Fruit fly (Drosophila melanogaster) Kc167 (cell line): ENCODE data around the gene CG9795.

Source experiments
- Myc ChIP-seq: fragments of >200 bp; optimal IDR thresholded peaks from 2 replicates; lab custom pipeline; 2017; ENCODE audit warnings: missing external identifiers
- Sin3A ChIP-seq: fragments of >200 bp; optimal IDR thresholded peaks from 2 replicates; lab custom pipeline; 2018; ENCODE audit warnings: missing external identifiers
- h ChIP-seq: fragments of >200 bp; optimal IDR thresholded peaks from 3 replicates; lab custom pipeline; 2018; ENCODE audit warnings: missing external identifiers
- insv ChIP-seq: fragments of >200 bp; optimal IDR thresholded peaks from 3 replicates; lab custom pipeline; 2018; ENCODE audit warnings: missing external identifiers
- psq ChIP-seq: fragments of >200 bp; optimal IDR thresholded peaks from 2 replicates; lab custom pipeline; 2017; ENCODE audit warnings: missing external identifiers
- ttk ChIP-seq: sonication (Bioruptor generic); optimal IDR thresholded peaks from 2 replicates; lab custom pipeline; 2017; ENCODE audit warnings: missing external identifiers

CG9795 gene

DNA sequence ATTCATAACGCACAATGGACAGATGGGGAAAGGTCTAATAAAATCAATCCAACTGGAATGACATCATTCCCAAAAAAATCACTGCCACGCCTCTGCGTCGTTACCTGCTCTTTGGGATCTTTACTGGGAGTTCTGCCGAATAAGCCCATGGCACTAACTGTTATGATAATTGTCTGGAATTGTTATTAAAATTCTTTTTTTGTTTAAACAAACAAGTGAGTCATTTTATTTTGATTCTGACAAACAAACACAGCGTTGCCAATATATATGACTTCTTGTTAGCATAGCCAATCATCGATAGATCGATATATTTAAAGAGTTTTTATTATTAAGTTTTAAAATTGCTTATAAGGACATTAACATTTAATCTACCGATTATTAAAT lies 8.8 kb upstream of the CG9795 start, which contains the start of gene Vps24:
Vps24 (minus strand) TSS at position 265 of the 384 bp plus-strand sequence.
- TF ChIP-seq ttk (no peak), psq (lab: Kevin White, UChicago) (no peak), insv (lab: Kevin White, UChicago) (no peak), Sin3A (no peak), h (lab: Kevin White, UChicago) (no peak), Myc (lab: Kevin White, UChicago) (no peak)

- TF ChIP-seq insv (lab: Kevin White, UChicago) (no peak), ttk (no peak), Sin3A (no peak)
These were observed 8.3 kb upstream of the CG9795 start, which contains the start of gene Suv3 for dm6 chr3R:4311067-4311723. Suv3 (plus strand) TSS chr3R:4311555.

- no peak for TF ChIP-seq Myc (lab: Kevin White, UChicago)
These were observed 894 bp upstream of the CG9795 start for dm6 chr3R:4318589-4318988.

dm6 chr3R:4318999-4319398 lies 484 bp upstream of the CG9795 start, which contains the start of gene Syt14:
Syt14 (minus strand) TSS chr3R:4319069.
- TF ChIP-seq h (lab: Kevin White, UChicago): no peak
- TF ChIP-seq psq (lab: Kevin White, UChicago): no peak
- no peak for TF ChIP-seq insv (lab: Kevin White, UChicago)
- TF ChIP-seq ttk: no peak
- TF ChIP-seq Sin3A: no peak
- TF ChIP-seq Myc (lab: Kevin White, UChicago): no peak

DNA sequence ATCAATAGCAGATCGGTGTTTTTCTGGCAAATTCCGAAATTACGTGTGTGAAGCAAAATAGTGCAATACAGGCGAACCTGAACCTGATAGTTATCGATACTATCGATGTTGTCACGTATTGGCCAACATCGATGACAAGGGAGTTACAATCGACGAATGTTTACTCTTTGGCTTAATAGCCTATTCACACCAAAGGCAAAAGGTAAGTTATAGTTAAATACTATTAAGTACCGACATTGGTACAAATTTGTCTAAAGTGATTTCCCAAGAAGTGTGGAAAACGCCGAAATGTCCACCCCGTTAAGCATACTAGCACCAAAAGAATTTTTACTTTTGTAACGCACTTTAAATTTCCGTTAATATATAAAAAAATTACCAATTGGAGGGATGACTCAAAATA lies 14.5 kb downstream of the CG9795 start, which contains the start of gene CG9776:
CG9776 (minus strand) TSS at position 108 of the 400 bp plus-strand sequence.
- TF ChIP-seq psq (lab: Kevin White, UChicago) (no peak), h (lab: Kevin White, UChicago) (no peak), insv (lab: Kevin White, UChicago) (no peak), ttk (no peak), Sin3A (no peak), Myc (lab: Kevin White, UChicago) (no peak)

DNA sequence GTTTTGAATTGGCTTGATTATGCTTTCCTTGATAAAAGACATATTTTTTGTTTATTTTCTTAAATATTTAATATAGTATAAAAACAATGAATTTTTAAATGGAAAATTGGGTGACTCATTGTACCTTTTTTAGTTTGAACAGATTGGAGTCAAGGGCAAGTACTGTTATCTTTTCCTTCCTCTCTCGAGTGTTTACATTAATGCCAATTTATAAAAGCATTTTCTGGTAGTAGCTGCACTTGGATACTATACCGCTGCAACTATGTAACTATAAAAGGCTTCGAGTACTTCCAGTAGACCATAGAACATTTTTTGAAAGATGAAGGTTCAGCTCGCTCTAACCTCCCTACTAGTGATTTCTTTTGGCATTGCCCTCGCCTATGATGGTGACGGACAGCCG lies 15.3 kb downstream of the CG9795 start, which contains the start of gene CG14645:
CG14645 (plus strand) TSS at position 301 of the 400 bp plus-strand sequence.
- TF ChIP-seq insv (lab: Kevin White, UChicago) (no peak), psq (lab: Kevin White, UChicago) (no peak), Sin3A (no peak), Myc (lab: Kevin White, UChicago) (no peak), h (lab: Kevin White, UChicago) (no peak), ttk (no peak)

DNA sequence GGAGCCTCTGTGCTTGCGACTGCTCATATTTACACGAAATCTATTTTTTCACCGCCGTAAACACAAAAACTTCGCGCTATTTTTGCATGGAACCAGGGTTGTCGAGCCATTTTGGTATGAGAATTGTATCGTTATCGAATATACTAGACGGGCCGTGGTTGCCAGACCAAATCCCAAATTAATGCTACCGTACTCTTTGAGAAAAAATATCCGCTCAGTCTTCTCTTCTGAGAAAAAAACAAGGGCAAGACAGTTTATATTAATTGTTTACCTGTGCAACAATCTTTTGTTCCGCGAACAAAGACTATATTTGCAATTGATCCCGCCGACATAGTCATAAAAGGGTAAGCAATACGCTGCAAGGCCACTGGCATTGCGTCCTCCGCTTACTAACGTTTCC lies 18.1 kb downstream of the CG9795 start, which contains the start of the genes Skp2 and CG1103:
Skp2 (minus strand) TSS at position 95 of the 400 bp plus-strand sequence.
CG1103 (plus strand) TSS at position 176 of the 400 bp plus-strand sequence.
- no peak for TF ChIP-seq psq (lab: Kevin White, UChicago)
- TF ChIP-seq Sin3A: no peak
- no peak for TF ChIP-seq ttk
- TF ChIP-seq Myc (lab: Kevin White, UChicago): no peak
- no peak for TF ChIP-seq insv (lab: Kevin White, UChicago)
- TF ChIP-seq h (lab: Kevin White, UChicago): no peak

DNA sequence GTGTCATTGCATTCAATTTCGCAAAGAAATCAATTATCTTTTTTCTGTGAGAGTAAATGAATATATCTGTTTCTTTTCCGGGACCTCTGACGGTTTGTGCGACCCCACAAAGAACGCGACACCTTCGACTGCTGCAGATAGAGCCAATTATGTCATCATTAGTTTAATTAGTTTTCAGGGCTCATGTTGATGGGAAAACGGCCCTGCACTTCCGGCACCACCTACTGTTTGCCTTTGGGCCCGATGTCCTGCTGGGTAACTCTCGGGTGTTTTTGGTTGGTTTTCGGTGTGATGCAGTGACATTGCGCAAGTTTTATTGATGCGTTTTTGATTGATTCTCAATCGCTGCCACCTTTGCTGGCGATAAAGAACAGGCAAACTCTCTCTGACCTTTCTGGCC lies 20.7 kb downstream of the CG9795 start:
- no peak for TF ChIP-seq ttk
- TF ChIP-seq h (lab: Kevin White, UChicago): no peak
- TF ChIP-seq Myc (lab: Kevin White, UChicago): no peak

DNA sequence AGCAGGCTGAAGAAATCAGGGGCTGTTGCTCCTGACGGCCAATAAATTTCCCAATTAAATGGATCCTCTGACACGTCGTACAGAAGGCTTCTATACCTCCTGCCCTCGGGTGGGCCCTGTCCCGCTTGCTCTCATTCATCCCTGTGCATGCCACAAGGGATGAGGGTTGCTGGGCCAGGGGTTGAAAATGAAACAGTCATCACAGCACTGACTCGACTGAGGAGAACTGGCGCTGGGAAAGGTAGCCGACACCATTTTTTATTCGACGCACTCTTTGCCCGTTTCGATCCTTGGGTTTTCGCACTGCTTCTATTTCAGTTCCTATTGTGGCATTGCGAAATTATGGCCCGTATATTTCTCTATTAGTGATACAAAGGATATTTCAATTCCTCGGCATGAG lies 21.7 kb downstream of the CG9795 start:
- TF ChIP-seq Myc (lab: Kevin White, UChicago): no peak
- TF ChIP-seq ttk: no peak
- TF ChIP-seq h (lab: Kevin White, UChicago): no peak
- TF ChIP-seq psq (lab: Kevin White, UChicago): no peak
- TF ChIP-seq insv (lab: Kevin White, UChicago): no peak
- TF ChIP-seq Sin3A: no peak

dm6 chr3R:4346636-4347035 lies 27.2 kb downstream of the CG9795 start, which contains the start of gene hkb:
hkb (minus strand) TSS chr3R:4346646.
- TF ChIP-seq Myc (lab: Kevin White, UChicago): no peak
- no peak for TF ChIP-seq insv (lab: Kevin White, UChicago)
- no peak for TF ChIP-seq h (lab: Kevin White, UChicago)
- TF ChIP-seq ttk: no peak
- TF ChIP-seq psq (lab: Kevin White, UChicago): no peak
- no peak for TF ChIP-seq Sin3A

- TF ChIP-seq ttk (no peak), Myc (lab: Kevin White, UChicago) (no peak), insv (lab: Kevin White, UChicago) (no peak), h (lab: Kevin White, UChicago) (no peak), psq (lab: Kevin White, UChicago) (no peak)
These were observed 28.8 kb downstream of the CG9795 start for dm6 chr3R:4348197-4348814.

dm6 chr3R:4350199-4350598 lies 30.7 kb downstream of the CG9795 start:
- TF ChIP-seq Sin3A: no peak
- TF ChIP-seq insv (lab: Kevin White, UChicago): no peak
- TF ChIP-seq ttk: no peak
- TF ChIP-seq h (lab: Kevin White, UChicago): no peak
- no peak for TF ChIP-seq psq (lab: Kevin White, UChicago)
- no peak for TF ChIP-seq Myc (lab: Kevin White, UChicago)
